Fruit fly (Drosophila melanogaster): ENCODE data around the gene Grl36b.

Gene Grl36b

dm6 chr2L:18145253-18145652, 19.7 kb upstream of the Grl36b start (continued):
- peak; percentile 82 for TF ChIP-seq slbo (GFP tag; IDR thresholded peaks at IDR 0.05)
- peak; percentile 55 for TF ChIP-seq Asciz (GFP tag; optimal IDR thresholded peaks at IDR 0.05)
- peak; percentile 71 for TF ChIP-seq CG13424 (tag; optimal IDR thresholded peaks at IDR 0.05)
- TF ChIP-seq Hr78 (GFP tag; optimal IDR thresholded peaks at IDR 0.05), result peak in 1 of 2 experiments; percentile 60
- peak; percentile 97 for TF ChIP-seq zen (tag; optimal IDR thresholded peaks at IDR 0.05)
- peak; percentile 64 for TF ChIP-seq Meics (GFP tag; optimal IDR thresholded peaks at IDR 0.05)

DNA sequence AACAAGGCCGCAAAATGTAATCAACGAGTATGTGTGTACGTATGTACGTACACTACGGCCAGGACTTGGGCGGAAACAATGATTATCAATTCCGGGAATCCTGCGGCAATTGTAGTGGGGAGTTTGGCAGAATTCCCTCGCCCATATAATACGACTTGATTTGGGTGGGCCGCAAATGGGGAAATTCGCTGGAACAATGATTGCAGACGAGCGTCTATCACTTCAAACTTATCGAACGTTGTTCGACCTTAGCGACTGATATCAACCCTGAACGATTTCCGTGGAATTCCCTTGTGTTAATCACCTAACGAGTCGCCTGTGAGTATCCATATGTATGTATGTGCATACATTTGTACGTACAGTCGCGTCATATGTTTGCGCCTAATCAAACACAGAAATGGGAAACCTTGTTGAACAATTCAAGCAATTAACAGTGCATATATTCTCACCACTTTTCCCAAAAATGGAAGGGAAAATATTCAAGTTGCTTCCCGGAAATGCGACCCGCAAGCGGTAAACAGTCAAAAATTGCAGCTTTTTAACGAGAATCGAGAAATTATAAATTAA, 18.8 kb upstream of the Grl36b start:
- peak in 2 of 3 experiments; percentile 62 to 84 for TF ChIP-seq Stat92E (GFP tag; optimal IDR thresholded peaks at IDR 0.05)
- peak; percentile 24 for TF ChIP-seq pros (GFP tag; optimal IDR thresholded peaks at IDR 0.05)
- no peak for TF ChIP-seq CG12942 (GFP tag; optimal IDR thresholded peaks at IDR 0.05)
- TF ChIP-seq mirr (GFP tag; optimal IDR thresholded peaks at IDR 0.05), result peak; percentile 31
- no peak for TF ChIP-seq CG9215 (GFP tag; IDR thresholded peaks at IDR 0.05)
- no peak for TF ChIP-seq org-1 (GFP tag; optimal IDR thresholded peaks at IDR 0.05)
- TF ChIP-seq ftz-f1 (GFP tag; optimal IDR thresholded peaks at IDR 0.05), result peak; percentile 16
- TF ChIP-seq sd (tag; optimal IDR thresholded peaks at IDR 0.05), result peak; percentile 24
- peak; percentile 70 for TF ChIP-seq CG15479 (GFP tag; optimal IDR thresholded peaks at IDR 0.05)
- TF ChIP-seq exex (tag; optimal IDR thresholded peaks at IDR 0.05), result peak; percentile 73
- peak; percentile 36 for TF ChIP-seq twi (tag; optimal IDR thresholded peaks at IDR 0.05)
- TF ChIP-seq kni (GFP tag; optimal IDR thresholded peaks at IDR 0.05), result peak; percentile 40
- no peak for TF ChIP-seq salm (tag; optimal IDR thresholded peaks at IDR 0.05)
- TF ChIP-seq CG10543 (GFP tag; optimal IDR thresholded peaks at IDR 0.05), result peak; percentile 0
- peak; percentile 21 for TF ChIP-seq zen (tag; optimal IDR thresholded peaks at IDR 0.05)
- TF ChIP-seq Jarid2 (GFP tag; optimal IDR thresholded peaks at IDR 0.05), result no peak
- peak; percentile 13 for TF ChIP-seq D19A (tag; optimal IDR thresholded peaks at IDR 0.05)

dm6 chr2L:18143176-18143575, 17.6 kb upstream of the Grl36b start:
- peak; percentile 41 for TF ChIP-seq Med (GFP tag)
- TF ChIP-seq Scr (GFP tag; IDR thresholded peaks at IDR 0.05; ENCODE audit: partially characterized antibody), result no peak
- TF ChIP-seq CG42726 (GFP tag; IDR thresholded peaks at IDR 0.05; ENCODE audit: partially characterized antibody), result 0 out of 2 replicates have a peak, but pooled peaks have one; percentile 12
- TF ChIP-seq D19A (tag; optimal IDR thresholded peaks at IDR 0.05), result no peak

DNA sequence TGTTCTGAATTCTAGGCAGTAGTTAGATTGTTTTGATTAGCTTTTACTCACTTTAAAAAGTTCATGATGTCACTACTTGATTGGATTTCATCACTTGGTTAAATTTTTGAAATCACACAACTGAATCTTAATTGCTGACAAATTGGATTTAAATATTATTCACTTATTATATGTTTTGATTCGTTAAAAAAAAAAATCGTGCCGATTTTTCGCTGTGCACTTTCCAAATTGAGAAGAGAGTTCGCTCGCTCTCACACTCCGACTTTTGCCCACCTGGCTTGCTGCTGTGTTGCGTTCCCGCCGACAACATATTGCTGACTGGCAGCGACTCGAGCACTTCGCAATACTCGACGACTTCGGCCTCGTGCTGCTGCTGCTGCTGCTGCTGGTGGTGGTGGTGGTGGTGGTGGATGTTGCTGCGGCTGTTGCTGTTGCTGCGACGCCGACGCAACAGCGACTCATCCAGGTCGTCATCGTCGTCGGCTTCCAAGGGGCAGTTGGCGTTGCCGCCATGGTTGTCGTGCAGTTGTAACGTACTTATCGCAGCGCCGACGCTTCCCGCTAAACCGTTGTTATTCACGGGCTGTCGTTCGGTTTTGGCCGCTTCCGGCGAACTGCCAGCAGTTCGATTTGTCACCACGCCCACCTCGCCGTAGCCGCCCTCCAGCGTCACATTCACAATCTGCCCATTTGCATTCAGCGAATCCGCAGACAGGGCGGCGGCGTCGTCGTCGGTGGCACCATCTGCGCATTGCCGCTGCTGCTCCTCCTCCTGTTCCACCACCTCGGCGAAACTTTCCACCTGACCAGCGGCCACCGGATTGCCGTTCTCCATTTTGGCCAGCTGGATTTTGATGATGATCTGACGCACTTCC, 16.2 kb upstream of the Grl36b start:
- TF ChIP-seq CG2199 (GFP tag; IDR thresholded peaks at IDR 0.05) (no peak), ind (GFP tag; optimal IDR thresholded peaks at IDR 0.05) (peak; percentile 70), crp (GFP tag; optimal IDR thresholded peaks at IDR 0.05) (peak in 1 of 2 experiments; percentile 21), Dp (GFP tag; optimal IDR thresholded peaks at IDR 0.05) (no peak), CG4360 (GFP tag; IDR thresholded peaks at IDR 0.05) (0 out of 2 replicates have a peak, but pooled peaks have one; percentile 7), Gug (GFP tag; IDR thresholded peaks at IDR 0.05) (peak; percentile 49; the same call in 2 of the 4 replicates), tap (tag; optimal IDR thresholded peaks at IDR 0.05) (peak; percentile 46), ken (GFP tag; IDR thresholded peaks at IDR 0.05) (peak; percentile 70; the same call in 2 of the 3 replicates), pb (GFP tag; optimal IDR thresholded peaks at IDR 0.05) (no peak), tio (GFP tag; optimal IDR thresholded peaks at IDR 0.05) (no peak), Neu2 (GFP tag; optimal IDR thresholded peaks at IDR 0.05; ENCODE audit: borderline replicate concordance) (no peak), az2 (GFP tag; optimal IDR thresholded peaks at IDR 0.05) (peak; percentile 67), Hr3 (GFP tag; optimal IDR thresholded peaks at IDR 0.05) (peak; percentile 61), esg (GFP tag; conservative IDR thresholded peaks at IDR 0.05) (no peak; the same call in 1 of the 2 replicates), Hand (GFP tag; optimal IDR thresholded peaks at IDR 0.05) (peak; percentile 26), CG12744 (GFP tag; optimal IDR thresholded peaks at IDR 0.05) (no peak), CG12942 (GFP tag; optimal IDR thresholded peaks at IDR 0.05) (peak; percentile 44), tup (GFP tag; optimal IDR thresholded peaks at IDR 0.05) (no peak)
